Fruit fly (Drosophila melanogaster) ovary, adult (tissue): ENCODE data around the gene Pfdn1.
A peak's percentile ranks its signal among the peaks of the same experiment; 100 is the strongest.

Experiments used
- CG17801 ChIP-seq: fragments of 200-800 bp; optimal IDR thresholded peaks from 2 replicates; lab custom pipeline; 2019; ENCODE audit warnings: missing biosample characterization, mild to moderate bottlenecking, missing genetic modification characterization, moderate library complexity; ENCODE audit not compliant: partially characterized antibody

The Pfdn1 gene

dm6 chr2L:6068544-6069251 lies at the start of gene Pfdn1, which contains the start of gene CG9150:
Gene Pfdn1, plus strand, starts transcription at chr2L:6069079.
Gene CG9150, minus strand, starts transcription at chr2L:6068594.
- no peak for TF ChIP-seq CG17801 (GFP tag; lab: Kevin White, UChicago)

DNA sequence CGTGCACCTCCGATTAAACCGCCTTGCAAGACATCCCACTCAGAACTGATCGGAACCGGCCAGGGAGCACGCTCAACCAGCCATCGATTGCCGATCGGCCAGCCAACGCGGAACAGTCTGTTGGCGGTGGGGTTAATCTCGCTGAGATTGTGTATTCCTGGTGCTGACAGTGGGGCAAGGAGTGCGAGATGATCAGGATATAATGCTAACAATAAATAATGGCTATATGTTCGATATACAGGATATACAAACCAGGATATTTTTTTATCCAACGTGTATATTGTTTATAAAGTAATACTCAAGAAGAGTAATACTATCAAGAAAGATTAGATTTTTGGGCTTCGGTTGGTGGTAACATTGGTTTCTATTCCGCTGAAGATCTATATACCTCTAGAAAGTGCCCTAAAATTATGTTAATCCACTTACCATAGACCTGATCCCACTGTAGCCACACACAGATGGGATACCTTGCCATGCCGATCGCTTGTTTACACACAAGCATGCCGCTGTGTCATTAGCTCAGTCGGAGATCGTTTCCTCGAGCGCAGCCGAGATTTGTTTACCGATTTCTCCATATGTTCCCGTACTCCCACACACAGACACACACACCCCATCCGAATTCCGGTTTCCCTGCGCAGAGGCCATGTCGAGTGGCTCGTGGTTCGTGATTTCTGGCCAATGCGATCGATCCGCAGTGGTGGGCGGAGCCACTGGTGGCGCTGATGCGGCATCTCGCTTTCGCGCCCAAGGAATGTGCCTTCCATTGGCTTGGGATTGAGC lies 49.3 kb upstream of the Pfdn1 start, which contains the start of gene H2.0:
Gene H2.0 (minus strand): TSS at position 51 of the 780 bp plus-strand sequence.
- TF ChIP-seq CG17801 (GFP tag; lab: Kevin White, UChicago): no peak

DNA sequence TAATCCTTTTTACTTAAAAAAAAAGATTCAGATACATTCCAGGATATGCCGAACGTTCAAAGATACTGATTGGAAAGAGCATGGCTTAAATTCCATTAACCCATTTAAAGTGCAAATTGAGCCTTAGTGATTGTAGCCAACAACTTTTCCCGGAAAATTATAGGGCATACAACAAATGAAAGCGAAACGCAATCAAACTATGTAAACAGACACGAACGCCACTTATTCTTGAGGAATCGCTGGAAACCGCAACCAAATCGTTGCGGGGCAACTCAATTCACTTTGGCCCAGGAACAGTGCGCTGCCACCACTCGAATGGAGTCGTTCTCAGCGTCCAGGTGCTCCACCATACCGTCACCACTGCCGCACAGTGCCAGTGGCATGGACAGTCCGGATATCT lies 48.3 kb upstream of the Pfdn1 start, which contains the start of gene CG13996:
Gene CG13996 (plus strand): TSS at position 301 of the 400 bp plus-strand sequence.
- TF ChIP-seq CG17801 (GFP tag; lab: Kevin White, UChicago): no peak

DNA sequence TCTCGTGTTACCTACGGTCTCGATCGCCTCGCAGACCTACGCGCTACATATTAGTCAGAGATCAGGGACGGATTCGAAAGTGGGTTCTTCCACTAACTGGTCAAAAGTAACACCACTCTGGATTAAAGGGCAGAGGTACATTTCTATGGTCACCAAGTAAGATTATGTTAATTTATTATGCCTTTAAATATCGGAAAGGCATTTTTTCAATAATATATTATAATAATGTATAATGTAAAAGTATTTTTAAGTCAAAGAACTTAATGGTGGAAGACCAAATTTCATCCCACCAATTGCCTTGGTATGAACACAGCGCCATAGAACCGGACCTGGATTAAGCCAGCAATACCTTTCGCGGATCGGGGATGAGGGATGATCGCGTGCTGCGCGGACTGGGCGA lies 46.1 kb upstream of the Pfdn1 start:
- no peak for TF ChIP-seq CG17801 (GFP tag; lab: Kevin White, UChicago)

DNA sequence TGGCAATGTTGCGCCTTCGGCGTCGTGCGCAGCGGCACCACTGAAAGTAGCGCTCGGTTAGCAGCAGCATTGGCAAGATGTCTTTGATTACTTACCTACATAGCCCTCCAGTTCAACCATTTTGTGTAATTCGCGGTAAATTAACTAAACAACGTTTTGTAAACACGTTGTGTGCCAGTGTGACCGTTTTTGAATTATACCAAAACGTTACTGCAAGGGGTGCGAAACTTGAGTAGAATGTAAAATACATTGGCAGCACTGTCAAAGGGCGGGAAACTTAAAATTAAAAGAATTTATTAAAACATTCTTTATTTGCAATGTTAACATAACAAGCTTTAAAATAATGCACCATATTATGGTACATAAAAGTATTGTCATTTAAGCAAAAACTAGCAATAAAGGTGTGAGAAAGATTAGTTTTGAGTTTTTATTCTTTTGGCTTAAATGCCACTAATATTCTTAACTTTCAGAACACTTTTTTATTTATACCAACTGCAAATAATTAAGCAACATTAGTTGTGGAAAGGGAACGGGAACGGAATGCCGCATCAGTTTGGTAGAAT lies 44.5 kb upstream of the Pfdn1 start, which contains the start of gene CG9107:
Gene CG9107 (minus strand): TSS at position 195 of the 563 bp plus-strand sequence.
- TF ChIP-seq CG17801 (GFP tag; lab: Kevin White, UChicago): no peak

DNA sequence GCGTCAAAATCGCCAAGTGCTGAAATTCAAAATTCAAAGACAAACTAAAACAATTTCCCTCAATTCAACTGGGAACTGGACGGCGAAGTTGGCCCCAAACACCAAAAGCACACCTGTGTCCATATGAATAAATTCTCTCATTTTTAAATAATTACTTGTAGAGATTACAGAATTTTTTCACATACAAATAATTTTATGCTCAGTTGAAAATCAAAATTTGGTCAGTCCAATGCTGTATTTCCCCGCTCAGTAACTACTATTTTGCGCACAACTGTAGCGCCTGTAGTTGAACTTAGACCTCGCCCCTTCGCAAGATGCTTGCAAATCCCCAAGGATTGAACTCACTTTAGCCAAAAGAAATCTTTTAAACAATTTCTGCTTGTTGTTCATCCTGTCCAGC lies 40.2 kb upstream of the Pfdn1 start:
- no peak for TF ChIP-seq CG17801 (GFP tag; lab: Kevin White, UChicago)

DNA sequence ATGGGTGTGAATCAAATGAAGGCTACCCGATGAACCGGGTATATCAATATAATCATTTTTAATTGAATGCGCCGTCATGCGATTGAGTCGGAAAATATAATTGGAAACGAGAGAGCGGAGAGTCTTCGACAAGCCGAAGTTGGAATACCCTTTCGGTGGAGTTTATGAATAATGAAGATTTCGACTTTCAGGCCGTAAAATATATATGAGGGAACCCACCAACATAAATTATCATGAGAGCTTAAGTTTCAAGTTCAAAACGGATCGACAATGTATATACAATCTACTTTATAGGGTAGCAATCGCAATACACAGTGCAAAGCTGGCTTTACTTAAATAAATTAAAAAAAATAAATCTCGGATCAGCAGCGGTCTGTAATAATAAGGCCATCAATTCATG lies 37.0 kb upstream of the Pfdn1 start:
- TF ChIP-seq CG17801 (GFP tag; lab: Kevin White, UChicago): no peak

- no peak for TF ChIP-seq CG17801 (GFP tag; lab: Kevin White, UChicago)
Observed at dm6 chr2L:6034344-6034743, 34.5 kb upstream of the Pfdn1 start, which contains the start of gene CG9109. Gene CG9109, minus strand, starts transcription at chr2L:6034423.

dm6 chr2L:6035155-6035554 lies 33.7 kb upstream of the Pfdn1 start:
- no peak for TF ChIP-seq CG17801 (GFP tag; lab: Kevin White, UChicago)

dm6 chr2L:6036710-6037109 lies 32.2 kb upstream of the Pfdn1 start, which contains the start of gene mtm:
Gene mtm, minus strand, starts transcription at chr2L:6037015.
- TF ChIP-seq CG17801 (GFP tag; lab: Kevin White, UChicago): no peak

DNA sequence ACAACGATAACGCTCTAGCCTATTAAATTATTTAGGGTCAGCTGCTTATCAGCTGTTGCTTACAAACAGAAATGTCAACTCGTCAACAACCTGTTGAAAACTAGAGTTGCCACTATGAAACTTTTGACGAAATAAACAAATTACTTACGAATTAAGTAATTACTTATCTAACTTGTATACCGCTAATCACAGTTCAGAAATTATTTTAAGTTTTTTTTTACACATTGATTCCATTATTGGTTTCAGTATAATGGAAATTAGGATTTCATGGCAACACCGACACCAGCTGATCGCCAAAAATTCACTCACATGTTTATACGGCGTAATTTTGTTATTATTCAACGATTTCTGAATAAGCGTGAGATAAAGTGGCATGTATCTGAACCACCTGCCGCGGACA lies 31.0 kb upstream of the Pfdn1 start, which contains the start of the genes CG9117 and CG31643:
Gene CG9117 (minus strand): TSS at position 73 of the 400 bp plus-strand sequence.
Gene CG31643 (plus strand): TSS at position 288 of the 400 bp plus-strand sequence.
- peak; percentile 70 for TF ChIP-seq CG17801 (GFP tag; lab: Kevin White, UChicago)

dm6 chr2L:6045484-6045883 lies 23.4 kb upstream of the Pfdn1 start:
- TF ChIP-seq CG17801 (GFP tag; lab: Kevin White, UChicago): no peak

DNA sequence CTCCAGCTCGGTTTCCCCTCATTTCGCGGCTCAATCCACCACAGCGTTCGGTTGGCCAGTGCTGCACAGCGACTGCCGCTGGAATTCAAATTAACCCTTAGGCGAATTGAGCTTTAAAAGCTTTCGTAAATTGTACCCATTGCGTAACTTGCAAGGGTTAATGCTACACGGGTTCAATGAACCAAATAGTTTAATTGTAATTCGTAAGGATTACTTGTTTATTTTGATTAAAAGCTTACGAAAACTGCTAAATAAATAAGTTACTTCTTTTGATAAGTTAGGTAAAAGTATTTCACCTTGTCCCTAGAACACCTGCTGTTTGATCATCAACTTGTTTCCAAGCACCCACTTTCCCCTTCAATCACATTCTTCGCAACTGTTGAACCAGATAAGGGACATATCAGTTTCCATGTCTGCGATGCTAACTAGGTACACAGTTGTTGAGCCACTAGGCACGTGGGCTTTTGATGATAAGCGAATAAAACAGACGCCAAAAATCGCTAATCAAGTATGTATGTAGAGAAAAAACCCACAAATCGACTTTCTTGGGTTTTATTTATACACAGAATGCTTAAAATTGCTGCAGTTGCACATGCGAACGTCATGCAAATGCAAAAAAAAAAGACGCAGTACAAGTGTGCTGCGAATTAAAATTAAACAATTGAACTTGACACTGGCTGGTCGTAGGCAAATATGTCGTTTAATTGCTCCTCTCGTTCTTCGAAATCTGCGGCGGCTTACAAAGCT lies 22.7 kb upstream of the Pfdn1 start, which contains the start of gene Pfas:
Gene Pfas (minus strand): TSS at position 79 of the 747 bp plus-strand sequence.
- peak; percentile 67 for TF ChIP-seq CG17801 (GFP tag; lab: Kevin White, UChicago)

DNA sequence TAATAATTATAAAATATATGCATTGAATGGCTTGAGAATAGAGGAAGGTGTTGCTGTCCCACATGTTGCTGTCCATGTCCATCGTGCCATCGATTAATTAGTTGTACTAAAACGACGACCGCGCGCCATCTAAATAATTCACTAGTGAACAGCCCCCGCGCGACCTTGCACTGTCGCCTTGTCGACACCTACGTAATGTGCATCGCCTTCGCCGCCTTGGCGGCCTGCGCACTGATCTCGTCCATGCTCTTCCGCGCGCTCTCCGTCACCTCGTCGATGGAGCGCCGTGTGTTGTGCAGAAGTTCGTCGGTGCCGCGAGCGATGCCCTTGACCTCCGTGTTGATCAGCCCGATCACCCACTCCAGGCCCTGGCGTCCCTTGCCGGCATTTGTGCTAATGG lies 22.0 kb upstream of the Pfdn1 start:
- no peak for TF ChIP-seq CG17801 (GFP tag; lab: Kevin White, UChicago)
